Fruit fly (Drosophila melanogaster) whole organism, embryonic: Measurements from ENCODE around the gene Mad.
A peak's percentile ranks its signal among the peaks of the same experiment; 100 is the strongest.

Experiments used
- Bdp1 ChIP-seq: fragments of 200-800 bp; sonication (Bioruptor generic); optimal IDR thresholded peaks from 3 replicates; lab custom pipeline; 2016; ENCODE audit warnings: missing biosample characterization, missing genetic modification characterization
- CG10543 ChIP-seq: fragments of 200-800 bp; sonication (Bioruptor generic); optimal IDR thresholded peaks from 3 replicates; lab custom pipeline; 2017; ENCODE audit warnings: missing biosample characterization, mild to moderate bottlenecking, missing genetic modification characterization, moderate library complexity
- CG11560 ChIP-seq: fragments of 200-800 bp; sonication (Bioruptor generic); IDR thresholded peaks from 3 replicates; pipeline ENCODE4 v1.3.6; 2022; ENCODE audit warnings: missing biosample characterization, missing genetic modification characterization
- CG13287 ChIP-seq: fragments of 200-800 bp; sonication (Bioruptor generic); IDR thresholded peaks from 2 replicates; pipeline ENCODE4 v1.3.6; 2022; ENCODE audit warnings: missing biosample characterization, missing genetic modification characterization; ENCODE audit not compliant: partially characterized antibody
- CG17359 ChIP-seq: fragments of 200-800 bp; sonication (Bioruptor generic); optimal IDR thresholded peaks from 3 replicates; lab custom pipeline; 2018; ENCODE audit warnings: missing biosample characterization, mild to moderate bottlenecking, missing genetic modification characterization, moderate library complexity
- CG1832 ChIP-seq: fragments of 200-800 bp; sonication (Bioruptor generic); optimal IDR thresholded peaks from 2 replicates; lab custom pipeline; 2017; ENCODE audit warnings: missing biosample characterization, mild to moderate bottlenecking, missing genetic modification characterization, inconsistent platforms
- CG18476 ChIP-seq: fragments of 200-800 bp; sonication (Bioruptor generic); optimal IDR thresholded peaks from 2 replicates; lab custom pipeline; 2016; ENCODE audit warnings: missing biosample characterization, mild to moderate bottlenecking, missing genetic modification characterization
- CG2116 ChIP-seq: fragments of 200-800 bp; sonication (Bioruptor generic); optimal IDR thresholded peaks from 3 replicates; lab custom pipeline; 2018; ENCODE audit warnings: missing biosample characterization, mild to moderate bottlenecking, missing genetic modification characterization
- CG2889 ChIP-seq: fragments of 200-800 bp; sonication (Bioruptor generic); IDR thresholded peaks from 3 replicates; pipeline ENCODE4 v1.3.6; 2022; ENCODE audit warnings: missing biosample characterization, missing genetic modification characterization
- CG31224 ChIP-seq: fragments of 200-800 bp; sonication (Bioruptor generic); IDR thresholded peaks from 2 replicates; pipeline ENCODE4 v1.3.6; 2022; ENCODE audit warnings: missing biosample characterization, missing genetic modification characterization
- CG32532 ChIP-seq: fragments of 200-800 bp; sonication (Bioruptor generic); IDR thresholded peaks from 2 replicates; pipeline ENCODE4 v1.3.6; 2022; ENCODE audit warnings: missing biosample characterization, missing genetic modification characterization
- CG3407 ChIP-seq: fragments of 200-800 bp; sonication (Bioruptor generic); optimal IDR thresholded peaks from 2 replicates; lab custom pipeline; 2018; ENCODE audit warnings: missing biosample characterization, mild to moderate bottlenecking, missing genetic modification characterization
- CG3847 ChIP-seq: fragments of 200-800 bp; sonication (Bioruptor generic); IDR thresholded peaks from 2 replicates; pipeline ENCODE4 v1.3.6; 2022; ENCODE audit warnings: missing biosample characterization, missing genetic modification characterization
- CG42726 ChIP-seq: fragments of 200-800 bp; sonication (Bioruptor generic); IDR thresholded peaks from 2 replicates; pipeline ENCODE4 v1.3.6; 2022; ENCODE audit warnings: missing biosample characterization, missing genetic modification characterization; ENCODE audit not compliant: partially characterized antibody
- CG4282 ChIP-seq: fragments of 200-800 bp; sonication (Bioruptor generic); optimal IDR thresholded peaks from 2 replicates; lab custom pipeline; 2016; ENCODE audit warnings: missing biosample characterization, missing genetic modification characterization
- CG4424 ChIP-seq: fragments of 200-800 bp; sonication (Bioruptor generic); optimal IDR thresholded peaks from 3 replicates; lab custom pipeline; 2016; ENCODE audit warnings: missing biosample characterization, missing genetic modification characterization
- CG4617 ChIP-seq: fragments of 200-800 bp; sonication (Bioruptor generic); optimal IDR thresholded peaks from 3 replicates; lab custom pipeline; 2016; ENCODE audit warnings: missing biosample characterization, missing genetic modification characterization, borderline replicate concordance
- CG5953 ChIP-seq: fragments of 200-800 bp; sonication (Bioruptor generic); IDR thresholded peaks from 2 replicates; pipeline ENCODE4 v1.3.6; 2022; ENCODE audit warnings: missing biosample characterization, missing genetic modification characterization
- CG6813 ChIP-seq: fragments of 200-800 bp; sonication (Bioruptor generic); optimal IDR thresholded peaks from 2 replicates; lab custom pipeline; 2017; ENCODE audit warnings: missing biosample characterization, missing genetic modification characterization, mild to moderate bottlenecking, moderate library complexity, missing genetic modification reagents
- CG8359 ChIP-seq: fragments of 200-800 bp; sonication (Bioruptor generic); optimal IDR thresholded peaks from 2 replicates; lab custom pipeline; 2017; ENCODE audit warnings: missing biosample characterization, mild to moderate bottlenecking, missing genetic modification characterization, borderline replicate concordance
- E2f2 ChIP-seq: fragments of 200-800 bp; sonication (Bioruptor generic); IDR thresholded peaks from 2 replicates; pipeline ENCODE4 v1.3.6; 2022; ENCODE audit warnings: missing biosample characterization, missing genetic modification characterization
- Eip74EF ChIP-seq, 2 experiments: fragments of 200-800 bp in 1 of 2; fragments of >200 bp in 1 of 2; sonication (Bioruptor generic) in 1 of 2; optimal IDR thresholded peaks; 2 replicates each; lab custom pipeline; 2017 to 2019; ENCODE audit warnings: missing biosample characterization in 2 of 2, missing genetic modification characterization in 2 of 2, mild to moderate bottlenecking in 1 of 2, moderate library complexity in 1 of 2
- Ets65A ChIP-seq: fragments of 200-800 bp; sonication (Bioruptor generic); peaks from one replicate; lab custom pipeline; 2016; ENCODE audit warnings: missing biosample characterization, missing genetic modification characterization
- Fer1 ChIP-seq: fragments of 200-800 bp; sonication (Bioruptor generic); optimal IDR thresholded peaks from 2 replicates; lab custom pipeline; 2017; ENCODE audit warnings: missing biosample characterization, mild to moderate bottlenecking, missing genetic modification characterization
- Fer3 ChIP-seq: fragments of 200-800 bp; sonication (Bioruptor generic); optimal IDR thresholded peaks from 2 replicates; lab custom pipeline; 2018; ENCODE audit warnings: missing biosample characterization, mild to moderate bottlenecking, missing genetic modification characterization, moderate library complexity
- Gug ChIP-seq: fragments of 200-800 bp; sonication (Bioruptor generic); IDR thresholded peaks from 4 replicates; pipeline ENCODE4 v1.3.6; 2022; ENCODE audit warnings: missing biosample characterization, missing genetic modification characterization
- Hsf ChIP-seq: fragments of 200-800 bp; sonication (Bioruptor generic); optimal IDR thresholded peaks from 3 replicates; lab custom pipeline; 2016; ENCODE audit warnings: missing biosample characterization, missing genetic modification characterization
- Kr ChIP-seq: fragments of 200-800 bp; sonication (Bioruptor generic); optimal IDR thresholded peaks from 2 replicates; lab custom pipeline; 2017; ENCODE audit warnings: missing biosample characterization, mild to moderate bottlenecking, missing genetic modification characterization
- Mes4 ChIP-seq: fragments of 200-800 bp; sonication (Bioruptor generic); optimal IDR thresholded peaks from 2 replicates; lab custom pipeline; 2016; ENCODE audit warnings: missing biosample characterization, missing genetic modification characterization
- NfI ChIP-seq: fragments of 200-800 bp; sonication (Bioruptor generic); optimal IDR thresholded peaks from 3 replicates; lab custom pipeline; 2018; ENCODE audit warnings: missing biosample characterization, mild to moderate bottlenecking, missing genetic modification characterization, moderate library complexity
- Rfx ChIP-seq: fragments of 200-800 bp; sonication (Bioruptor generic); IDR thresholded peaks from 2 replicates; pipeline ENCODE4 v1.3.6; 2022; ENCODE audit warnings: missing biosample characterization, missing genetic modification characterization
- Sox100B ChIP-seq: fragments of 200-800 bp; sonication (Bioruptor generic); optimal IDR thresholded peaks from 3 replicates; lab custom pipeline; 2018; ENCODE audit warnings: missing biosample characterization, mild to moderate bottlenecking, missing genetic modification characterization
- Sry-β ChIP-seq: fragments of 200-800 bp; sonication (Bioruptor generic); optimal IDR thresholded peaks from 2 replicates; lab custom pipeline; 2018; ENCODE audit warnings: missing biosample characterization, mild to moderate bottlenecking, missing genetic modification characterization, moderate library complexity
- Tbp ChIP-seq: fragments of >200 bp; optimal IDR thresholded peaks from 2 replicates; lab custom pipeline; 2018; ENCODE audit warnings: missing biosample characterization, missing genetic modification characterization
- Vsx1 ChIP-seq: fragments of 200-800 bp; sonication (Bioruptor generic); optimal IDR thresholded peaks from 2 replicates; lab custom pipeline; 2017; ENCODE audit warnings: missing biosample characterization, mild to moderate bottlenecking, missing genetic modification characterization, missing genetic modification reagents
- ato ChIP-seq: fragments of 200-800 bp; sonication (Bioruptor generic); IDR thresholded peaks from 2 replicates; pipeline ENCODE4 v1.3.6; 2022; ENCODE audit warnings: missing biosample characterization, missing genetic modification characterization; ENCODE audit not compliant: partially characterized antibody
- bbx ChIP-seq: fragments of 200-800 bp; sonication (Bioruptor generic); IDR thresholded peaks from 2 replicates; pipeline ENCODE4 v1.3.6; 2022; ENCODE audit warnings: missing biosample characterization, missing genetic modification characterization; ENCODE audit not compliant: partially characterized antibody
- btn ChIP-seq: fragments of 200-800 bp; sonication (Bioruptor generic); optimal IDR thresholded peaks from 2 replicates; lab custom pipeline; 2016; ENCODE audit warnings: missing biosample characterization, missing genetic modification characterization
- corto ChIP-seq: fragments of 200-800 bp; sonication (Bioruptor generic); optimal IDR thresholded peaks from 2 replicates; lab custom pipeline; 2016; ENCODE audit warnings: missing biosample characterization, mild to moderate bottlenecking, missing genetic modification characterization, moderate library complexity
- hb ChIP-seq: fragments of 200-800 bp; sonication (Bioruptor generic); IDR thresholded peaks from 3 replicates; pipeline ENCODE4 v1.3.6; 2022; ENCODE audit warnings: missing biosample characterization, missing genetic modification characterization; ENCODE audit not compliant: partially characterized antibody
- her ChIP-seq: fragments of 200-800 bp; sonication (Bioruptor generic); optimal IDR thresholded peaks from 2 replicates; lab custom pipeline; 2016; ENCODE audit warnings: missing biosample characterization, missing genetic modification characterization
- knrl ChIP-seq: fragments of 200-800 bp; sonication (Bioruptor generic); IDR thresholded peaks from 3 replicates; pipeline ENCODE4 v1.3.6; 2022; ENCODE audit warnings: missing biosample characterization, missing genetic modification characterization; ENCODE audit not compliant: partially characterized antibody
- lab ChIP-seq: fragments of 200-800 bp; sonication (Bioruptor generic); optimal IDR thresholded peaks from 3 replicates; lab custom pipeline; 2017; ENCODE audit warnings: missing biosample characterization, missing genetic modification characterization, mild to moderate bottlenecking, moderate library complexity, missing genetic modification reagents
- org-1 ChIP-seq: fragments of 200-800 bp; sonication (Bioruptor generic); optimal IDR thresholded peaks from 2 replicates; lab custom pipeline; 2017; ENCODE audit warnings: missing biosample characterization, missing genetic modification characterization
- phol ChIP-seq: fragments of 200-800 bp; sonication (Bioruptor generic); optimal IDR thresholded peaks from 3 replicates; lab custom pipeline; 2018; ENCODE audit warnings: missing biosample characterization, mild to moderate bottlenecking, missing genetic modification characterization, moderate library complexity
- pnt ChIP-seq: fragments of 200-800 bp; sonication (Bioruptor generic); optimal IDR thresholded peaks from 3 replicates; lab custom pipeline; 2016; ENCODE audit warnings: missing biosample characterization, missing genetic modification characterization
- prd ChIP-seq, 3 experiments: fragments of >200 bp in 2 of 3; fragments of 200-800 bp in 1 of 3; sonication (Bioruptor generic) in 1 of 3; optimal IDR thresholded peaks in 2 of 3; IDR thresholded peaks in 1 of 3; 2 replicates in 2 of 3; 3 replicates in 1 of 3; pipeline versions ENCODE4 v1.3.6 to Lab custom; 2017 to 2022; ENCODE audit warnings: missing biosample characterization in 1 of 3, missing genetic modification characterization in 1 of 3
- ro ChIP-seq: fragments of 200-800 bp; sonication (Bioruptor generic); IDR thresholded peaks from 2 replicates; pipeline ENCODE4 v1.3.6; 2022; ENCODE audit warnings: missing biosample characterization, missing genetic modification characterization
- row ChIP-seq: fragments of 200-800 bp; sonication (Bioruptor generic); IDR thresholded peaks from 3 replicates; pipeline ENCODE4 v1.3.6; 2022; ENCODE audit warnings: missing biosample characterization, missing genetic modification characterization
- toy ChIP-seq: fragments of 200-800 bp; sonication (Bioruptor generic); IDR thresholded peaks from 2 replicates; pipeline ENCODE4 v1.3.6; 2022; ENCODE audit warnings: missing biosample characterization, missing genetic modification characterization
- yki ChIP-seq: fragments of >200 bp; optimal IDR thresholded peaks from 3 replicates; lab custom pipeline; 2018

The Mad gene

DNA sequence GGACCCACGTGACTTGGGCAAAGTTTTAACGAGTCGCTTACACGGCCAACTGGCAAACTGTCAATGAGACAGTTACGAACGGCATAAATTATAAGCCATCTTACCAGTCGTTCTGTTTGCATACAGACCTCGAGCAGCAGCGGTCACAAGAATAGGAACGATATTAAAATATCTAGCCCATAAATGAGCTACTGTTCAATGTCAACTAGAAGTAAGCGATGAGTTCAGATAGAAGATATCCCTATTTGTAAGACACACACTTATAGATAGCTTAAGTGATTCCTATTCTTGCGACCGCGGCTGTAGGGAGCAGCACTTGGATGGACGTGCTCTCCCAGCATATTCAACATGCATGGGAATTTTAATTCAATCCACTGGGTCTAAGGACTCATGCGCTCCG is 29.4 kb upstream of the Mad start (continued):
- TF ChIP-seq E2f2 (GFP tag; lab: Robert Waterston, UW) (no peak), Sox100B (GFP tag; lab: Kevin White, UChicago) (no peak), CG5953 (GFP tag; lab: Robert Waterston, UW) (0 out of 2 replicates have a peak, but pooled peaks have one; percentile 15), CG2889 (GFP tag; lab: Robert Waterston, UW) (no peak), CG42726 (GFP tag; lab: Robert Waterston, UW) (no peak), Kr (no peak), Gug (GFP tag; lab: Robert Waterston, UW) (no peak), Rfx (GFP tag; lab: Robert Waterston, UW) (no peak; the same call in 1 of the 2 replicates), CG2116 (GFP tag; lab: Kevin White, UChicago) (no peak), hb (GFP tag; lab: Robert Waterston, UW) (no peak), lab (GFP tag; lab: Kevin White, UChicago) (peak; percentile 39), CG4282 (no peak), Fer1 (no peak), CG4424 (GFP tag; lab: Kevin White, UChicago) (peak; percentile 17), CG31224 (GFP tag; lab: Robert Waterston, UW) (no peak), Mes4 (GFP tag; lab: Kevin White, UChicago) (no peak), Eip74EF (GFP tag; optimal IDR thresholded peaks at IDR 0.05; lab: Kevin White, UChicago) (no peak), CG10543 (no peak), knrl (GFP tag; lab: Robert Waterston, UW) (no peak), org-1 (GFP tag; lab: Kevin White, UChicago) (no peak), prd (optimal IDR thresholded peaks at IDR 0.05; lab: Kevin White, UChicago) (peak in 1 of 2 experiments; percentile 7), prd (GFP tag; IDR thresholded peaks at IDR 0.05; lab: Robert Waterston, UW) (peak; percentile 48; the same call in 2 of the 3 replicates), pnt (GFP tag; lab: Kevin White, UChicago) (no peak), CG1832 (GFP tag; lab: Kevin White, UChicago) (no peak), Bdp1 (GFP tag; lab: Kevin White, UChicago) (no peak), CG18476 (GFP tag; lab: Kevin White, UChicago) (no peak), CG3407 (GFP tag; lab: Kevin White, UChicago) (no peak), Sry-β (no peak), Fer3 (peak; percentile 15)
- TF ChIP-seq, all 482 proteins: peak for 41

DNA sequence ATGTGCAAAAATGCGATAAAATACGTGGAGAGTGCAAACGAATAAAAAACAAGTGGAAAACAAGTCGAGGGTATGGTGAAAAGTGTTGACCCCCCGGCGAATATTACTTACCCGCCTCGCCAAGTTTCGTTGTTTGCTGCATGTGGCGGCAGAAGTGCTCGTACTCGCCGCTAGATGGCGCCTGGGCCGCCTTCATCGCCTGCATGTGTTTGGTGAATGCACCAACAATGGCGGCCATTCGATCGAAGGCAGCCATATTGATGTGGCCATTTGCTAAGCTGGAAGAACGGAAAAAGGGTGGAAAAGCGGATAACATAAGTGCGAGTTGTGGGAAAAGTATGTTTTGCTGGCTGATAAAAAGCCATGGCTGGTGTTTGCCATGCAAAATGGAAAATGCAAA is 23.8 kb upstream of the Mad start:
- TF ChIP-seq btn (GFP tag; lab: Kevin White, UChicago) (no peak), CG17359 (no peak), toy (GFP tag; lab: Robert Waterston, UW) (no peak), ato (no peak), CG32532 (GFP tag; lab: Robert Waterston, UW) (no peak), ro (no peak), bbx (GFP tag; lab: Robert Waterston, UW) (no peak), her (GFP tag; lab: Kevin White, UChicago) (no peak), CG4617 (GFP tag; lab: Kevin White, UChicago) (no peak), Tbp (no peak), corto (no peak), CG8359 (no peak), yki (lab: Kevin White, UChicago) (no peak), Ets65A (peak; percentile 9), CG6813 (no peak), CG3847 (GFP tag; lab: Robert Waterston, UW) (no peak), CG11560 (tag; lab: Robert Waterston, UW) (no peak), phol (tag; lab: Kevin White, UChicago) (peak; percentile 54), CG13287 (GFP tag; lab: Robert Waterston, UW) (no peak), Hsf (GFP tag; lab: Kevin White, UChicago) (no peak), NfI (GFP tag; lab: Kevin White, UChicago) (no peak), row (GFP tag; lab: Robert Waterston, UW) (no peak), Vsx1 (no peak)
